Worm (Caenorhabditis elegans) whole organism, midembryonic: ENCODE results near the gene F58H1.6.

Experiments used
- flt-1 ChIP-seq: fragments of 200-800 bp; sonication (Bioruptor generic); IDR thresholded peaks from 2 replicates; pipeline ENCODE4 v1.3.6; 2022; ENCODE audit warnings: missing genetic modification characterization, missing compliant biosample characterization
- klf-2 ChIP-seq: fragments of 200-800 bp; sonication (Bioruptor generic); conservative IDR thresholded peaks from 2 replicates; pipeline ENCODE4 v1.3.6; 2022; ENCODE audit warnings: missing genetic modification reagents, missing genetic modification characterization, missing compliant biosample characterization

ce11 chrV:11960084-11960830 lies 17.8 kb downstream of the F58H1.6 start:
- TF ChIP-seq klf-2 (no peak), flt-1 (GFP tag; lab: Robert Waterston, UW) (no peak)
